Fruit fly (Drosophila melanogaster): Measurements from ENCODE around the gene CG32485.

Gene CG32485

dm6 chr3L:3080084-3080994 is 30.2 kb downstream of the CG32485 start (continued):
- TF ChIP-seq CG17829 (tag; optimal IDR thresholded peaks at IDR 0.05) (no peak), prd (optimal IDR thresholded peaks at IDR 0.05) (no peak), prd (GFP tag; IDR thresholded peaks at IDR 0.05) (peak; percentile 46; the same call in 2 of the 3 replicates), Sox102F (GFP tag; optimal IDR thresholded peaks at IDR 0.05) (peak; percentile 38), vvl (GFP tag; IDR thresholded peaks at IDR 0.05) (peak; percentile 62; the same call in 1 of the 2 replicates), CG17568 (GFP tag; optimal IDR thresholded peaks at IDR 0.05) (no peak), CG6689 (GFP tag; IDR thresholded peaks at IDR 0.05) (peak; percentile 43)

- TF ChIP-seq insv (GFP tag; optimal IDR thresholded peaks at IDR 0.05) (peak; percentile 64 to 80), mam (GFP tag; optimal IDR thresholded peaks at IDR 0.05) (peak; percentile 97), CkIIα-i1 (GFP tag; IDR thresholded peaks at IDR 0.05) (peak; percentile 72; the same call in 1 of the 2 replicates), Hand (GFP tag; optimal IDR thresholded peaks at IDR 0.05) (peak; percentile 99), Ets65A (GFP tag) (peak; percentile 99), Myb (GFP tag; optimal IDR thresholded peaks at IDR 0.05) (peak; percentile 85), CG9932 (GFP tag; IDR thresholded peaks at IDR 0.05) (peak; percentile 99), Xbp1 (GFP tag; optimal IDR thresholded peaks at IDR 0.05) (peak; percentile 99), CG9727 (GFP tag; optimal IDR thresholded peaks at IDR 0.05) (peak; percentile 98), CG2116 (GFP tag; optimal IDR thresholded peaks at IDR 0.05) (peak; percentile 89), CG1647 (GFP tag; optimal IDR thresholded peaks at IDR 0.05) (peak; percentile 97), eve (GFP tag; optimal IDR thresholded peaks at IDR 0.05) (peak in 1 of 2 experiments; percentile 97), CG13894 (tag; optimal IDR thresholded peaks at IDR 0.05) (peak; percentile 98), lab (GFP tag; optimal IDR thresholded peaks at IDR 0.05) (peak; percentile 100), Elba2 (GFP tag; optimal IDR thresholded peaks at IDR 0.05) (peak; percentile 74), CG15073 (GFP tag; optimal IDR thresholded peaks at IDR 0.05) (peak; percentile 87), Camta (GFP tag; optimal IDR thresholded peaks at IDR 0.05) (peak; percentile 94), CG17186 (GFP tag; optimal IDR thresholded peaks at IDR 0.05) (peak; percentile 86), cwo (GFP tag; optimal IDR thresholded peaks at IDR 0.05) (peak; percentile 98), CG4854 (GFP tag; optimal IDR thresholded peaks at IDR 0.05) (peak; percentile 97), CG12155 (GFP tag; optimal IDR thresholded peaks at IDR 0.05) (peak; percentile 97), bsh (GFP tag; optimal IDR thresholded peaks at IDR 0.05) (peak; percentile 98 to 99), oc (tag; optimal IDR thresholded peaks at IDR 0.05) (peak; percentile 99), Vsx1 (GFP tag; optimal IDR thresholded peaks at IDR 0.05) (peak; percentile 96), Meics (GFP tag; optimal IDR thresholded peaks at IDR 0.05) (peak; percentile 99), exex (tag; optimal IDR thresholded peaks at IDR 0.05) (peak; percentile 94), al (GFP tag; IDR thresholded peaks at IDR 0.05) (peak; percentile 98), kni (GFP tag; optimal IDR thresholded peaks at IDR 0.05) (peak; percentile 84), usp (GFP tag; optimal IDR thresholded peaks at IDR 0.05) (no peak), dysf (GFP tag; IDR thresholded peaks at IDR 0.05) (peak; percentile 99), Fer1 (GFP tag; optimal IDR thresholded peaks at IDR 0.05) (peak; percentile 99), sisA (GFP tag; IDR thresholded peaks at IDR 0.05) (peak; percentile 98), NK7.1 (GFP tag; optimal IDR thresholded peaks at IDR 0.05) (peak; percentile 94), Awh (GFP tag; IDR thresholded peaks at IDR 0.05) (peak; percentile 99), stwl (tag; optimal IDR thresholded peaks at IDR 0.05) (peak; percentile 68), Lpt (GFP tag; optimal IDR thresholded peaks at IDR 0.05) (no peak), CG33213 (GFP tag; optimal IDR thresholded peaks at IDR 0.05) (peak; percentile 95), Hr39 (optimal IDR thresholded peaks at IDR 0.05) (no peak), CG4360 (GFP tag; IDR thresholded peaks at IDR 0.05) (peak; percentile 83), Drgx (GFP tag; IDR thresholded peaks at IDR 0.05) (peak; percentile 99)
Measured at dm6 chr3L:3081146-3081872, 31.2 kb downstream of the CG32485 start.

All from whole organism, embryonic.